Fruit fly (Drosophila melanogaster): ENCODE results near the gene CG42813.

Gene CG42813

dm6 chr3R:27253136-27253920, 25.0 kb upstream of the CG42813 start, which contains the start of gene pll (continued):
- peak; percentile 63 for TF ChIP-seq CG3281 (GFP tag; optimal IDR thresholded peaks at IDR 0.05)
- TF ChIP-seq CG3995 (GFP tag; optimal IDR thresholded peaks at IDR 0.05) = peak; percentile 43
- peak; percentile 69 for TF ChIP-seq Tbp (GFP tag; optimal IDR thresholded peaks at IDR 0.05)
- TF ChIP-seq CG2120 (GFP tag; optimal IDR thresholded peaks at IDR 0.05) = peak; percentile 92
- TF ChIP-seq bsh (GFP tag; optimal IDR thresholded peaks at IDR 0.05) = peak in 1 of 2 experiments; percentile 84
- peak; percentile 92 for TF ChIP-seq CG12391 (tag; optimal IDR thresholded peaks at IDR 0.05)
- peak; percentile 86 for TF ChIP-seq Ada2b (GFP tag; IDR thresholded peaks at IDR 0.05)
- TF ChIP-seq CG12299 (tag; optimal IDR thresholded peaks at IDR 0.05) = peak; percentile 77
- TF ChIP-seq otp (GFP tag; IDR thresholded peaks at IDR 0.05) = peak; percentile 83; the same call in 2 of the 3 replicates
- TF ChIP-seq bcd (GFP tag; optimal IDR thresholded peaks at IDR 0.05) = peak; percentile 71
- TF ChIP-seq CG1024 (GFP tag; IDR thresholded peaks at IDR 0.05) = peak; percentile 84
- no peak for TF ChIP-seq CG8281 (tag; optimal IDR thresholded peaks at IDR 0.05)
- TF ChIP-seq CG10209 (GFP tag; optimal IDR thresholded peaks at IDR 0.05) = peak; percentile 69
- TF ChIP-seq CG9437 (GFP tag; optimal IDR thresholded peaks at IDR 0.05) = no peak
- TF ChIP-seq Meics (GFP tag; optimal IDR thresholded peaks at IDR 0.05) = peak; percentile 76
- peak; percentile 95 for TF ChIP-seq Med (GFP tag)
- peak; percentile 65 for TF ChIP-seq cwo (GFP tag; optimal IDR thresholded peaks at IDR 0.05)
- TF ChIP-seq HHEX (GFP tag; optimal IDR thresholded peaks at IDR 0.05) = peak; percentile 51
- TF ChIP-seq vnd (GFP tag; IDR thresholded peaks at IDR 0.05; ENCODE audit: partially characterized antibody) = 0 out of 3 replicates have a peak, but pooled peaks have one; percentile 9
- TF ChIP-seq wor (GFP tag; IDR thresholded peaks at IDR 0.05) = peak; percentile 75
- TF ChIP-seq CG9215 (GFP tag; IDR thresholded peaks at IDR 0.05) = peak; percentile 85
- peak; percentile 46 for TF ChIP-seq Dp (GFP tag; optimal IDR thresholded peaks at IDR 0.05)
- TF ChIP-seq onecut (GFP tag; IDR thresholded peaks at IDR 0.05) = peak; percentile 68
- no peak for TF ChIP-seq Hr78 (GFP tag; optimal IDR thresholded peaks at IDR 0.05)
- peak; percentile 81 for TF ChIP-seq Bteb2 (GFP tag; optimal IDR thresholded peaks at IDR 0.05)
- TF ChIP-seq CG34376 (GFP tag; optimal IDR thresholded peaks at IDR 0.05) = peak; percentile 35
- no peak for TF ChIP-seq Hey (tag; optimal IDR thresholded peaks at IDR 0.05)
- TF ChIP-seq slp2 (GFP tag; optimal IDR thresholded peaks at IDR 0.05) = peak; percentile 28
- peak; percentile 35 for TF ChIP-seq CG7928 (GFP tag; optimal IDR thresholded peaks at IDR 0.05)
- TF ChIP-seq bowl (GFP tag; IDR thresholded peaks at IDR 0.05) = peak; percentile 49; the same call in 1 of the 2 replicates
- TF ChIP-seq emc (GFP tag; optimal IDR thresholded peaks at IDR 0.05) = peak; percentile 55
- TF ChIP-seq CG10543 (GFP tag; optimal IDR thresholded peaks at IDR 0.05) = peak; percentile 41
- TF ChIP-seq CG3726 (GFP tag; IDR thresholded peaks at IDR 0.05) = peak; percentile 79; the same call in 2 of the 3 replicates
- TF ChIP-seq Awh (GFP tag; IDR thresholded peaks at IDR 0.05) = peak; percentile 84
- peak; percentile 68; the same call in 3 of the 4 replicates for TF ChIP-seq Dll (GFP tag; IDR thresholded peaks at IDR 0.05; ENCODE audit: partially characterized antibody)
- TF ChIP-seq CG30020 (tag; optimal IDR thresholded peaks at IDR 0.05) = no peak
- TF ChIP-seq sob (GFP tag; IDR thresholded peaks at IDR 0.05) = peak; percentile 89
- no peak for TF ChIP-seq CG2875 (GFP tag; optimal IDR thresholded peaks at IDR 0.05)
- peak; percentile 83 for TF ChIP-seq BEAF-32 (GFP tag; optimal IDR thresholded peaks at IDR 0.05)
- peak; percentile 34 for TF ChIP-seq BtbVII (GFP tag; optimal IDR thresholded peaks at IDR 0.05)
- peak; percentile 84 for TF ChIP-seq Ets97D (GFP tag; optimal IDR thresholded peaks at IDR 0.05)
- no peak for TF ChIP-seq Vsx1 (GFP tag; optimal IDR thresholded peaks at IDR 0.05)
- peak; percentile 44 for TF ChIP-seq CG31388 (GFP tag; optimal IDR thresholded peaks at IDR 0.05)
- TF ChIP-seq CG3065 (GFP tag; optimal IDR thresholded peaks at IDR 0.05) = peak; percentile 48
- peak; percentile 88 for TF ChIP-seq CG5953 (GFP tag; IDR thresholded peaks at IDR 0.05)
- TF ChIP-seq CG4360 (GFP tag; IDR thresholded peaks at IDR 0.05) = no peak
- peak; percentile 58 for TF ChIP-seq Deaf1 (tag; optimal IDR thresholded peaks at IDR 0.05)
- peak; percentile 88 for TF ChIP-seq CG18599 (GFP tag; optimal IDR thresholded peaks at IDR 0.05)
